Worm (Caenorhabditis elegans): Measurements from ENCODE around the gene T01C3.2.

Gene T01C3.2

DNA sequence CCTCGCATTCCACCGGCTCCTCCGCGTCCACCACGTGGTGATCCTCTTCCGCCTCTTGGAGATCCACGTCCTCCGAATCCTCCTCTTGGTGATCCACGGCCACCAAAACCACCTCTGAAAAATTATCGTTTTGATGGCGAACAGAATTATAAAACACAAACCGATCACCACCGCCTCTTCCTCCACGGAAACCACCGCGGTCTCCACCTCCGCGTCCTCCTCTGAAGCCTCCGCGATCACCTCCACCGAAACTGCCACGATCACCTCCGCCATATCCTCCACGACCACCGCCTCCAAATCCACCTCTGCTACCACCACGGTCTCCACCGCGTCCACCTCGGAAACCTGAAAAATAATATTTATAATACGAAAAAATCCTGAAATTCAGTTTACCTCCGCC is 10.6 kb downstream of the T01C3.2 start (continued):
- TF ChIP-seq lin-26 (GFP tag; IDR thresholded peaks at IDR 0.05) = no peak; the same call in 1 of the 2 replicates
- TF ChIP-seq dox-1 (GFP tag; IDR thresholded peaks at IDR 0.05) = peak; percentile 11; the same call in 1 of the 2 replicates
- TF ChIP-seq F55B11.4 (tag; optimal IDR thresholded peaks at IDR 0.05; ENCODE audit: borderline replicate concordance, insufficient read depth) = no peak
- no peak for TF ChIP-seq egl-44 (GFP tag; IDR thresholded peaks at IDR 0.05)
- no peak for TF ChIP-seq T07F8.4 (tag; optimal IDR thresholded peaks at IDR 0.05)
- TF ChIP-seq ZK185.1 (tag; optimal IDR thresholded peaks at IDR 0.05; ENCODE audit: poor library complexity, severe bottlenecking) = no peak
- peak; percentile 35; the same call in 1 of the 2 replicates for TF ChIP-seq attf-6 (GFP tag; IDR thresholded peaks at IDR 0.05)
- no peak for TF ChIP-seq B0261.1 (tag; optimal IDR thresholded peaks at IDR 0.05)
- no peak for TF ChIP-seq ccch-3 (GFP tag; optimal IDR thresholded peaks at IDR 0.05)
- peak; percentile 20 for TF ChIP-seq F57A8.1 (GFP tag; optimal IDR thresholded peaks at IDR 0.05)
- no peak for TF ChIP-seq madf-8 (GFP tag; conservative IDR thresholded peaks at IDR 0.05)
- no peak for TF ChIP-seq lsl-1 (GFP tag; optimal IDR thresholded peaks at IDR 0.05)
- no peak for TF ChIP-seq dpff-1 (tag; optimal IDR thresholded peaks at IDR 0.05)
- TF ChIP-seq ztf-6 (GFP tag; IDR thresholded peaks at IDR 0.05) = no peak
- TF ChIP-seq hsf-1 (GFP tag; IDR thresholded peaks at IDR 0.05) = peak; percentile 5; the same call in 1 of the 2 replicates
- no peak for TF ChIP-seq ztf-22 (GFP tag; optimal IDR thresholded peaks at IDR 0.05)
- TF ChIP-seq let-526 (GFP tag; IDR thresholded peaks at IDR 0.05) = no peak
- no peak for TF ChIP-seq mxl-1 (tag; optimal IDR thresholded peaks at IDR 0.05)
- no peak for TF ChIP-seq hmg-1.2 (GFP tag; IDR thresholded peaks at IDR 0.05)
- no peak for TF ChIP-seq cebp-2 (GFP tag; IDR thresholded peaks at IDR 0.05)
- TF ChIP-seq Y79H2A.3 (GFP tag; conservative IDR thresholded peaks at IDR 0.05) = no peak
- TF ChIP-seq bed-2 (GFP tag; IDR thresholded peaks at IDR 0.05) = no peak
- TF ChIP-seq akir-1 (GFP tag; optimal IDR thresholded peaks at IDR 0.05) = no peak
- no peak for TF ChIP-seq B0336.3 (GFP tag; IDR thresholded peaks at IDR 0.05)
- no peak for TF ChIP-seq K12H6.12 (tag; optimal IDR thresholded peaks at IDR 0.05)
- no peak for TF ChIP-seq unc-62 (GFP tag; optimal IDR thresholded peaks at IDR 0.05)
- TF ChIP-seq ceh-79 (tag; optimal IDR thresholded peaks at IDR 0.05) = no peak
- TF ChIP-seq chd-7 (tag; optimal IDR thresholded peaks at IDR 0.05) = no peak
- TF ChIP-seq pbrm-1 (GFP tag; IDR thresholded peaks at IDR 0.05) = no peak
- TF ChIP-seq sptf-2 (GFP tag; optimal IDR thresholded peaks at IDR 0.05) = peak; percentile 2

DNA sequence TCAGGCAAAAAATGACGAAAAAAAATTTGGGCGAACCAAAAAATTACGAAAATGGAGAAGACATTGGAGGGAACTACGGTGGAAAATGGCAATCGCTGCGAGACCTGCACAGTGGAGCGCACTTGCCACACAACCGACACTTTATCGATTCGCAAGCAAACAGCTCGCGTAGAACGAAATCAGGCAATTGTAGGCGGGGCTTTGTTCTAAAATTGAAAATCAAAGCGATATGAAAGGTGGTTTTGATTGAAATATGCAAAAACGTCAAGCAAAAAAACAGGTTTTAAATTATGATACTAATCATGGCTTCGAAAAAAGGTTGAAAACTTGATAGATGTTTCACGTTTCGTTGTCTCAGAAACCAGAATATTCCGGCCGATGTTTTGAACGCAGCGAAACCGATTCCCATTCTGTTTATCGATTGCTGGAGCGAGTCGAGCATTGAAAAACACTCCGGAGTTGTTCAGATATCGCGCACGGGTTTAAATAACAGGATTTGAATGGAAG is 11.3 kb downstream of the T01C3.2 start, which contains the start of the genes fib-1 and mut-15:
Gene fib-1, minus strand, starts transcription at position 40 of the 507 bp plus-strand sequence.
Gene mut-15, plus strand, starts transcription at position 360 of the 507 bp plus-strand sequence.
- TF ChIP-seq aptf-3 (GFP tag; IDR thresholded peaks at IDR 0.05) = no peak
- no peak for TF ChIP-seq Y79H2A.3 (GFP tag; conservative IDR thresholded peaks at IDR 0.05)
- peak; percentile 98 for TF ChIP-seq F33H1.4 (GFP tag; IDR thresholded peaks at IDR 0.05)
- no peak for TF ChIP-seq C17E4.6 (GFP tag; IDR thresholded peaks at IDR 0.05)
- TF ChIP-seq repo-1 (tag; optimal IDR thresholded peaks at IDR 0.05) = no peak
- no peak for TF ChIP-seq ztf-3 (GFP tag; optimal IDR thresholded peaks at IDR 0.05)
- peak; percentile 46; the same call in 1 of the 2 replicates for TF ChIP-seq cebp-1 (GFP tag; IDR thresholded peaks at IDR 0.05)
- TF ChIP-seq cebp-1 (tag; optimal IDR thresholded peaks at IDR 0.05) = peak; percentile 84
- no peak for TF ChIP-seq hlh-26 (GFP tag; conservative IDR thresholded peaks at IDR 0.05)
- TF ChIP-seq D2030.7 (GFP tag; IDR thresholded peaks at IDR 0.05) = peak; percentile 93
- TF ChIP-seq fkh-3 (tag; optimal IDR thresholded peaks at IDR 0.05) = no peak
- TF ChIP-seq snpc-4 (GFP tag; optimal IDR thresholded peaks at IDR 0.05) = peak; percentile 69
- TF ChIP-seq snpc-4 (tag; optimal IDR thresholded peaks at IDR 0.05) = peak; percentile 66 to 83 (median 75)
- peak in 1 of 2 experiments; percentile 52 for TF ChIP-seq let-607 (tag; optimal IDR thresholded peaks at IDR 0.05)
- no peak for TF ChIP-seq hrde-1 (tag; optimal IDR thresholded peaks at IDR 0.05; ENCODE audit: borderline replicate concordance)
- peak; percentile 91 for TF ChIP-seq pbrm-1 (GFP tag; IDR thresholded peaks at IDR 0.05)
- no peak for TF ChIP-seq ama-1 (optimal IDR thresholded peaks at IDR 0.05)
- TF ChIP-seq ama-1 (GFP tag; optimal IDR thresholded peaks at IDR 0.05) = no peak
- TF ChIP-seq nfyb-1 (GFP tag; IDR thresholded peaks at IDR 0.05) = peak; percentile 87
- TF ChIP-seq egl-44 (GFP tag; IDR thresholded peaks at IDR 0.05) = 0 out of 2 replicates have a peak, but pooled peaks have one; percentile 45
- no peak for TF ChIP-seq sdz-38 (tag; optimal IDR thresholded peaks at IDR 0.05)
- peak; percentile 65 for TF ChIP-seq ZK185.1 (tag; optimal IDR thresholded peaks at IDR 0.05; ENCODE audit: poor library complexity, severe bottlenecking)
- peak in 2 of 3 experiments; percentile 48 to 80 for TF ChIP-seq lin-35 (GFP tag; optimal IDR thresholded peaks at IDR 0.05)

All from whole organism, young adult.